Worm (Caenorhabditis elegans): ENCODE measurements around the gene rbmx-2.

DNA sequence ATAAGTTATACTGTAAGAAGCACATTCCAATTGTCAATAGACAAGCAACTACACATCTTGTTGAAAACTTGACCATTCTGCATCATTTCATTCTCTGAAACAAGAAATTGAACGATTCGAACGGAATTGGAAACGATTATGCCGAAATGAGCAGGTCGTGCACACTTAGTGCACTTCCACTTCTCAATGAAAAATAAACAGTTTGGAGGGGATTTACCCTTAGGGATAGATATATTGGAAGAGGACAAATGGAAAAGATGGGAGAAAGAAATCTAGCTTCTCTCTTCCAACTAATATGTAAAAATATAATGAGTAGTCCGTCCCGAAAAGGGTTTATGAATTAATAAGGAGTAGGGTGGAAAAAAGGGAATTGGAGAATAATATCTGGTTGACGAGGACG lies 27.6 kb downstream of the rbmx-2 start, which contains the start of gene hst-3.1:
- TF ChIP-seq dpl-1 (GFP tag; optimal IDR thresholded peaks at IDR 0.05) (no peak), lin-54 (GFP tag; optimal IDR thresholded peaks at IDR 0.05) (no peak), unc-130 (GFP tag; optimal IDR thresholded peaks at IDR 0.05) (no peak), egl-18 (GFP tag; IDR thresholded peaks at IDR 0.05) (no peak), hmg-1.2 (GFP tag; IDR thresholded peaks at IDR 0.05) (no peak), sea-2 (GFP tag; IDR thresholded peaks at IDR 0.05) (no peak), nhr-80 (tag; optimal IDR thresholded peaks at IDR 0.05) (no peak)
